Worm (Caenorhabditis elegans): ENCODE results near the gene bath-38.

The bath-38 gene

ce11 chrII:10044961-10045360 lies at the start of gene bath-38, which contains the start of gene F52H3.11:
Gene bath-38 (minus strand): TSS chrII:10045270.
Gene F52H3.11 (minus strand): TSS chrII:10045163.
- TF ChIP-seq unc-39 (tag; optimal IDR thresholded peaks at IDR 0.05) (no peak), C34F6.9 (tag; optimal IDR thresholded peaks at IDR 0.05) (peak; percentile 68), sma-9 (GFP tag; optimal IDR thresholded peaks at IDR 0.05) (no peak), sma-9 (tag; optimal IDR thresholded peaks at IDR 0.05) (no peak), crh-2 (tag; optimal IDR thresholded peaks at IDR 0.05) (peak; percentile 31), lin-13 (GFP tag; optimal IDR thresholded peaks at IDR 0.05) (peak; percentile 35), aly-2 (tag; optimal IDR thresholded peaks at IDR 0.05) (no peak), unc-55 (GFP tag; optimal IDR thresholded peaks at IDR 0.05) (peak; percentile 71), nhr-21 (tag; optimal IDR thresholded peaks at IDR 0.05) (no peak), nhr-129 (tag; optimal IDR thresholded peaks at IDR 0.05) (peak; percentile 71), lsy-2 (tag; optimal IDR thresholded peaks at IDR 0.05) (peak in 1 of 2 experiments; percentile 62), nhr-6 (tag; optimal IDR thresholded peaks at IDR 0.05) (no peak)

- TF ChIP-seq elt-1 (tag; optimal IDR thresholded peaks at IDR 0.05) (no peak), fos-1 (tag; optimal IDR thresholded peaks at IDR 0.05) (peak; percentile 96), aly-2 (tag; optimal IDR thresholded peaks at IDR 0.05) (no peak), unc-39 (tag; optimal IDR thresholded peaks at IDR 0.05) (no peak), crh-2 (tag; optimal IDR thresholded peaks at IDR 0.05) (peak; percentile 7)
Measured at ce11 chrII:10094190-10094923, 49.3 kb upstream of the bath-38 start, which contains the start of gene lact-2. Gene lact-2 (plus strand): TSS chrII:10094873.

ce11 chrII:10093120-10093519 lies 48.0 kb upstream of the bath-38 start:
- TF ChIP-seq lin-39 (tag; optimal IDR thresholded peaks at IDR 0.05) (no peak), unc-39 (tag; optimal IDR thresholded peaks at IDR 0.05) (no peak), skn-1 (tag; optimal IDR thresholded peaks at IDR 0.05) (no peak)

- no peak for TF ChIP-seq ZK546.5 (tag; optimal IDR thresholded peaks at IDR 0.05)
- TF ChIP-seq zag-1 (tag; optimal IDR thresholded peaks at IDR 0.05): no peak
Measured at ce11 chrII:10084482-10084881, 39.4 kb upstream of the bath-38 start.

- TF ChIP-seq ceh-82 (tag; optimal IDR thresholded peaks at IDR 0.05) (no peak), lin-39 (tag; optimal IDR thresholded peaks at IDR 0.05) (no peak), gmeb-1 (tag; optimal IDR thresholded peaks at IDR 0.05) (no peak), ZK546.5 (tag; optimal IDR thresholded peaks at IDR 0.05) (no peak), snpc-4 (tag; optimal IDR thresholded peaks at IDR 0.05) (no peak), nhr-12 (tag; optimal IDR thresholded peaks at IDR 0.05) (no peak), blmp-1 (tag; optimal IDR thresholded peaks at IDR 0.05; ENCODE audit: insufficient read depth) (no peak), nhr-6 (tag; optimal IDR thresholded peaks at IDR 0.05) (no peak), ceh-16 (tag; optimal IDR thresholded peaks at IDR 0.05) (no peak)
Measured at ce11 chrII:10075794-10076193, 30.7 kb upstream of the bath-38 start.

ce11 chrII:10073986-10074385 lies 28.9 kb upstream of the bath-38 start:
- TF ChIP-seq nhr-12 (tag; optimal IDR thresholded peaks at IDR 0.05) (no peak), lsy-2 (tag; optimal IDR thresholded peaks at IDR 0.05) (no peak), ztf-1 (GFP tag; conservative IDR thresholded peaks at IDR 0.05) (no peak), snpc-4 (tag; optimal IDR thresholded peaks at IDR 0.05) (no peak), crh-2 (tag; optimal IDR thresholded peaks at IDR 0.05) (no peak), dmd-4 (tag; optimal IDR thresholded peaks at IDR 0.05) (no peak)

ce11 chrII:10067817-10068216 lies 22.7 kb upstream of the bath-38 start, which contains the start of gene die-1:
Gene die-1 (minus strand): TSS chrII:10067917.
- TF ChIP-seq blmp-1 (tag; optimal IDR thresholded peaks at IDR 0.05; ENCODE audit: insufficient read depth) (no peak), unc-62 (GFP tag; optimal IDR thresholded peaks at IDR 0.05) (no peak), sma-9 (GFP tag; optimal IDR thresholded peaks at IDR 0.05) (no peak), sma-9 (tag; optimal IDR thresholded peaks at IDR 0.05) (no peak), nhr-23 (tag; optimal IDR thresholded peaks at IDR 0.05) (no peak), ceh-16 (tag; optimal IDR thresholded peaks at IDR 0.05) (no peak), elt-3 (tag; optimal IDR thresholded peaks at IDR 0.05) (no peak), R02D3.7 (tag; optimal IDR thresholded peaks at IDR 0.05) (no peak), lin-13 (GFP tag; optimal IDR thresholded peaks at IDR 0.05) (no peak), Y55F3AM.14 (GFP tag; optimal IDR thresholded peaks at IDR 0.05) (no peak), crh-2 (tag; optimal IDR thresholded peaks at IDR 0.05) (no peak), alr-1 (tag; optimal IDR thresholded peaks at IDR 0.05) (no peak), nhr-77 (tag; optimal IDR thresholded peaks at IDR 0.05) (no peak), aly-2 (tag; optimal IDR thresholded peaks at IDR 0.05) (no peak), fos-1 (tag; optimal IDR thresholded peaks at IDR 0.05) (no peak), ceh-82 (tag; optimal IDR thresholded peaks at IDR 0.05) (no peak), ztf-4 (tag; optimal IDR thresholded peaks at IDR 0.05) (no peak), nhr-25 (tag; optimal IDR thresholded peaks at IDR 0.05) (no peak), ZK546.5 (tag; optimal IDR thresholded peaks at IDR 0.05) (no peak)
